Worm (Caenorhabditis elegans): ENCODE measurements around the gene pfn-3.

DNA sequence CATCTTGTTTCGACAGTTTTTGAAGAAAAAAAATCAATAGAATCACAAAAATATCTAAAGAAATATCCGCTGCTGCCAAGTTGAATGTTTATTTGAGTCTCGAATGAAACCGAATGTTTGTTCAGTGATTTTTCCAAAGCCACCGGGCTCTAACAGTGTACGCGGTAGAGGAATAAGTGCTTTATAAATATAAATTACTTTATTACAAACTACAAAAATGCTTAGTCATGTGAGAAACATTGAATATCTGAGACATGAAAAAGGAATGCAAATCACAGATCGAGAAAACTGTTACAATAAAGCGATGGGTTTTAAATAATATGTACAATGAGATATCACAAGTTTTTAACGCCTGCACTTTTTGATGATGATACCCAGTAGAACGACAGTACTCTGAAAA lies 42.1 kb downstream of the pfn-3 start, which contains the start of gene F55A4.7:
- TF ChIP-seq elt-3 (tag; optimal IDR thresholded peaks at IDR 0.05) (no peak), fkh-10 (GFP tag; optimal IDR thresholded peaks at IDR 0.05) (no peak), nhr-85 (tag) (peak; percentile 20), ztf-11 (tag; optimal IDR thresholded peaks at IDR 0.05) (no peak)

Measured in whole organism, L1 larva.